Worm (Caenorhabditis elegans) whole organism, L1 larva: ENCODE data around the gene nlp-36.

Experiments
- C04F5.9 ChIP-seq: sonication (generic microtip); optimal IDR thresholded peaks from 2 replicates; lab custom pipeline; 2016; ENCODE audit warnings: missing genetic modification characterization, missing compliant biosample characterization
- C16A3.4 ChIP-seq: fragments of 150-350 bp; optimal IDR thresholded peaks from 2 replicates; lab custom pipeline; 2014; ENCODE audit warnings: missing biosample characterization, missing genetic modification characterization
- C34B4.2 ChIP-seq: sonication (generic microtip); optimal IDR thresholded peaks from 2 replicates; lab custom pipeline; 2017; ENCODE audit warnings: mild to moderate bottlenecking, missing genetic modification characterization, missing compliant biosample characterization
- F16B12.6 ChIP-seq: fragments of 150-350 bp; optimal IDR thresholded peaks from 2 replicates; lab custom pipeline; 2014; ENCODE audit warnings: missing biosample characterization, missing genetic modification characterization
- Y116A8C.19 ChIP-seq: sonication (generic microtip); optimal IDR thresholded peaks from 2 replicates; lab custom pipeline; 2016; ENCODE audit warnings: missing compliant biosample characterization, missing genetic modification characterization, borderline replicate concordance
- alr-1 ChIP-seq: fragments of 200-800 bp; sonication (Bioruptor generic); optimal IDR thresholded peaks from 2 replicates; lab custom pipeline; 2018; ENCODE audit warnings: borderline replicate concordance, mild to moderate bottlenecking, missing genetic modification characterization, missing compliant biosample characterization
- ama-1 ChIP-seq: fragments of 150-350 bp; optimal IDR thresholded peaks from 2 replicates; lab custom pipeline; 2014
- ceh-63 ChIP-seq: fragments of 200-800 bp; sonication (Bioruptor generic); optimal IDR thresholded peaks from 2 replicates; lab custom pipeline; 2018; ENCODE audit warnings: mild to moderate bottlenecking, missing genetic modification characterization, missing compliant biosample characterization
- ceh-82 ChIP-seq, 3 experiments: fragments of 150-350 bp in 1 of 3; sonication (generic microtip) in 2 of 3; optimal IDR thresholded peaks; 2 replicates each; lab custom pipeline; 2014 to 2017; ENCODE audit warnings: missing biosample characterization in 3 of 3, missing genetic modification characterization in 3 of 3
- ceh-88 ChIP-seq: fragments of 200-800 bp; sonication (Bioruptor generic); IDR thresholded peaks from 2 replicates; pipeline ENCODE4 v1.3.6; 2022; ENCODE audit warnings: missing genetic modification characterization, missing compliant biosample characterization
- ceh-90 ChIP-seq: sonication (generic microtip); optimal IDR thresholded peaks from 2 replicates; lab custom pipeline; 2016; ENCODE audit warnings: missing genetic modification characterization, missing compliant biosample characterization
- ces-1 ChIP-seq: fragments of 150-350 bp; optimal IDR thresholded peaks from 2 replicates; lab custom pipeline; 2014; ENCODE audit warnings: missing biosample characterization, missing genetic modification reagents, missing genetic modification characterization
- dsc-1 ChIP-seq: sonication (generic microtip); optimal IDR thresholded peaks from 2 replicates; lab custom pipeline; 2016; ENCODE audit warnings: mild to moderate bottlenecking, missing genetic modification characterization, missing compliant biosample characterization
- egl-13 ChIP-seq: sonication (generic microtip); optimal IDR thresholded peaks from 2 replicates; lab custom pipeline; 2016; ENCODE audit warnings: missing genotype, missing genetic modification reagents, missing genetic modification characterization, missing compliant biosample characterization
- elt-3 ChIP-seq, 6 experiments: fragments of 150-350 bp in 1 of 6; sonication (generic microtip); optimal IDR thresholded peaks; 2 replicates each; lab custom pipeline; 2017 to 2018; ENCODE audit warnings: missing biosample characterization in 6 of 6, missing genetic modification characterization in 6 of 6, inconsistent platforms in 1 of 6
- ets-5 ChIP-seq: fragments of 200-800 bp; sonication (Bioruptor generic); IDR thresholded peaks from 2 replicates; pipeline ENCODE4 v1.3.6; 2022; ENCODE audit warnings: missing genetic modification characterization, missing compliant biosample characterization
- fkh-10 ChIP-seq: sonication (generic microtip); optimal IDR thresholded peaks from 2 replicates; lab custom pipeline; 2017; ENCODE audit warnings: missing biosample characterization, missing genetic modification reagents, missing genetic modification characterization
- fos-1 ChIP-seq: fragments of 150-350 bp; optimal IDR thresholded peaks from 2 replicates; lab custom pipeline; 2014; ENCODE audit warnings: missing biosample characterization, missing genetic modification characterization
- hlh-4 ChIP-seq: sonication (generic microtip); optimal IDR thresholded peaks from 2 replicates; lab custom pipeline; 2016; ENCODE audit warnings: mild to moderate bottlenecking, missing genetic modification characterization, missing compliant biosample characterization
- irx-1 ChIP-seq: sonication (generic microtip); optimal IDR thresholded peaks from 2 replicates; lab custom pipeline; 2016; ENCODE audit warnings: missing genetic modification characterization, missing compliant biosample characterization
- isw-1 ChIP-seq: fragments of 200-800 bp; sonication (Bioruptor generic); IDR thresholded peaks from 2 replicates; pipeline ENCODE4 v1.3.6; 2022; ENCODE audit warnings: missing genetic modification characterization, missing compliant biosample characterization
- jun-1 ChIP-seq: fragments of 150-350 bp; optimal IDR thresholded peaks from 2 replicates; lab custom pipeline; 2014; ENCODE audit warnings: missing biosample characterization, missing genetic modification reagents, missing genetic modification characterization
- lin-13 ChIP-seq: fragments of 150-350 bp; optimal IDR thresholded peaks from 2 replicates; lab custom pipeline; 2014; ENCODE audit warnings: missing biosample characterization, missing genetic modification reagents, missing genetic modification characterization
- lin-14 ChIP-seq: fragments of 200-800 bp; sonication (Bioruptor generic); optimal IDR thresholded peaks from 2 replicates; lab custom pipeline; 2018; ENCODE audit warnings: mild to moderate bottlenecking, missing genetic modification characterization, moderate library complexity, missing compliant biosample characterization
- lin-35 ChIP-seq, 2 experiments: fragments of 150-350 bp; optimal IDR thresholded peaks; 2 replicates each; lab custom pipeline; 2014; ENCODE audit warnings: missing biosample characterization in 2 of 2, missing genetic modification characterization in 2 of 2, missing genetic modification reagents in 2 of 2
- lin-39 ChIP-seq: fragments of 150-350 bp; optimal IDR thresholded peaks from 2 replicates; lab custom pipeline; 2014; ENCODE audit warnings: missing biosample characterization, missing genetic modification reagents, missing genetic modification characterization
- lir-3 ChIP-seq: sonication (generic microtip); optimal IDR thresholded peaks from 2 replicates; lab custom pipeline; 2016; ENCODE audit warnings: mild to moderate bottlenecking, missing genetic modification characterization, moderate library complexity, missing compliant biosample characterization; ENCODE audit not compliant: poor library complexity
- mdl-1 ChIP-seq, 2 experiments: fragments of 150-350 bp; optimal IDR thresholded peaks; 2 replicates each; lab custom pipeline; 2014 to 2017; ENCODE audit warnings: missing biosample characterization in 2 of 2, missing genetic modification characterization in 2 of 2, inconsistent platforms in 1 of 2
- mef-2 ChIP-seq: fragments of 150-350 bp; optimal IDR thresholded peaks from 2 replicates; lab custom pipeline; 2014; ENCODE audit warnings: missing biosample characterization, missing genetic modification characterization
- nhr-11 ChIP-seq: fragments of 150-350 bp; optimal IDR thresholded peaks from 2 replicates; lab custom pipeline; 2014; ENCODE audit warnings: missing biosample characterization, missing genetic modification characterization
- nhr-19 ChIP-seq: fragments of 200-800 bp; sonication (Bioruptor generic); conservative IDR thresholded peaks from 2 replicates; pipeline ENCODE4 v1.3.6; 2022; ENCODE audit warnings: missing genetic modification characterization, missing compliant biosample characterization
- nhr-71 ChIP-seq: sonication (generic microtip); optimal IDR thresholded peaks from 2 replicates; lab custom pipeline; 2016; ENCODE audit warnings: mild to moderate bottlenecking, missing genetic modification characterization, moderate library complexity, missing compliant biosample characterization
- nhr-76 ChIP-seq: sonication (generic microtip); optimal IDR thresholded peaks from 2 replicates; lab custom pipeline; 2017; ENCODE audit warnings: missing biosample characterization, missing genetic modification characterization
- nhr-77 ChIP-seq: fragments of 150-350 bp; optimal IDR thresholded peaks from 2 replicates; lab custom pipeline; 2014; ENCODE audit warnings: missing biosample characterization, missing genetic modification characterization
- nhr-85 ChIP-seq: sonication (generic microtip); peaks from one replicate; lab custom pipeline; 2016; ENCODE audit warnings: missing genetic modification characterization, inconsistent platforms, missing compliant biosample characterization
- pax-3 ChIP-seq: fragments of 200-800 bp; sonication (Bioruptor generic); optimal IDR thresholded peaks from 2 replicates; lab custom pipeline; 2018; ENCODE audit warnings: mild to moderate bottlenecking, missing genetic modification characterization, moderate library complexity, missing compliant biosample characterization
- rnt-1 ChIP-seq: sonication (generic microtip); optimal IDR thresholded peaks from 2 replicates; lab custom pipeline; 2016; ENCODE audit warnings: mild to moderate bottlenecking, missing genetic modification characterization, moderate library complexity, missing compliant biosample characterization
- skn-1 ChIP-seq: fragments of 150-350 bp; optimal IDR thresholded peaks from 2 replicates; lab custom pipeline; 2014; ENCODE audit warnings: missing biosample characterization, missing genetic modification characterization
- snpc-4 ChIP-seq: fragments of 150-350 bp; optimal IDR thresholded peaks from 2 replicates; lab custom pipeline; 2014; ENCODE audit warnings: missing biosample characterization, missing genetic modification characterization
- snu-23 ChIP-seq: sonication (generic microtip); optimal IDR thresholded peaks from 2 replicates; lab custom pipeline; 2016; ENCODE audit warnings: missing genetic modification characterization, missing compliant biosample characterization
- sptf-1 ChIP-seq: fragments of 150-350 bp; optimal IDR thresholded peaks from 2 replicates; lab custom pipeline; 2014; ENCODE audit warnings: missing biosample characterization, missing genetic modification characterization
- sup-37 ChIP-seq: fragments of 200-800 bp; sonication (Bioruptor generic); optimal IDR thresholded peaks from 2 replicates; lab custom pipeline; 2018; ENCODE audit warnings: mild to moderate bottlenecking, missing genetic modification characterization, missing compliant biosample characterization
- tlp-1 ChIP-seq: fragments of 150-350 bp; optimal IDR thresholded peaks from 2 replicates; lab custom pipeline; 2014; ENCODE audit warnings: missing biosample characterization, missing genetic modification characterization
- unc-130 ChIP-seq: fragments of 150-350 bp; optimal IDR thresholded peaks from 2 replicates; lab custom pipeline; 2017; ENCODE audit warnings: missing biosample characterization, missing genetic modification characterization, inconsistent platforms
- unc-30 ChIP-seq: sonication (generic microtip); optimal IDR thresholded peaks from 2 replicates; lab custom pipeline; 2017; ENCODE audit warnings: missing biosample characterization, missing genetic modification characterization
- unc-86 ChIP-seq: sonication (generic microtip); optimal IDR thresholded peaks from 2 replicates; lab custom pipeline; 2016; ENCODE audit warnings: missing genetic modification characterization, missing compliant biosample characterization
- unc-98 ChIP-seq: fragments of 200-800 bp; sonication (Bioruptor generic); IDR thresholded peaks from 2 replicates; pipeline ENCODE4 v1.3.6; 2022; ENCODE audit warnings: missing genetic modification characterization, missing compliant biosample characterization
- vab-15 ChIP-seq: sonication (generic microtip); optimal IDR thresholded peaks from 2 replicates; lab custom pipeline; 2017; ENCODE audit warnings: missing genotype, mild to moderate bottlenecking, missing genetic modification characterization, missing compliant biosample characterization
- xbp-1 ChIP-seq: sonication (generic microtip); optimal IDR thresholded peaks from 2 replicates; lab custom pipeline; 2016; ENCODE audit warnings: missing genetic modification characterization, missing compliant biosample characterization
- zag-1 ChIP-seq: fragments of 150-350 bp; optimal IDR thresholded peaks from 2 replicates; lab custom pipeline; 2014; ENCODE audit warnings: missing biosample characterization, missing genetic modification characterization
- zip-4 ChIP-seq: fragments of 200-800 bp; sonication (Bioruptor generic); optimal IDR thresholded peaks from 2 replicates; lab custom pipeline; 2018; ENCODE audit warnings: mild to moderate bottlenecking, missing genetic modification characterization, moderate library complexity, missing compliant biosample characterization
- ztf-11 ChIP-seq, 2 experiments: sonication (generic microtip); optimal IDR thresholded peaks; 2 replicates each; lab custom pipeline; 2016 to 2017; ENCODE audit warnings: missing genetic modification characterization in 2 of 2, missing biosample characterization in 1 of 2, missing compliant biosample characterization in 1 of 2
- ztf-4 ChIP-seq: fragments of 150-350 bp; optimal IDR thresholded peaks from 2 replicates; lab custom pipeline; 2014; ENCODE audit warnings: missing biosample characterization, missing genetic modification characterization

Gene nlp-36

DNA sequence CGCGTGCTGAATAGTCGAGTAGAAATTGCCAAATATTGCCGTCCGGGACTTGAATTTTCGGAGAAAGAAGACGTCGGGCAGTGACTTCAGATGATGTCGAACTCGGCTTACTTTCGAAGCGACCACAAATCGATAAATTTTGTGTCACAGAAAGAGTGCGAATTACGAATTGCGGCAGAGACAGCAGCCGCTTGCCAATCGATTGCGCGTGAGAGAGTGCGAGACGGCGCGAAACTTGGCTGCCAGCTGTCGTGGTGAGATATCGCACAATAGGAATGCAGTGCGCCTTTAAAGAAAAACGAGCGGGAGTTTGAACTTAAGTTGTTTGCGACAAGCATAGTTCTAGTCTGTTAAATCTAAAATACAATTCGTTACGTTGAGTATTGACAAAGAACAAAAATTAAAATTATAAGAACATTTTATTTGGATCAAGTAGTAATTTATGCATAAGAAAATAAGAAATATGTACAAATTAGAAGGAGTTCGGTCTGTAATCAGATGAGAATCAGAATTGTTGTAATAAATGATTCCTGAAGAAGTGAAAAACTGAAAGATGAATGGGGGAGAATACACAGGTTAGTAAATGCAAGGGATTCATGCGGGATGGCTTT lies 45.0 kb upstream of the nlp-36 start, which contains the start of gene pir-2 (continued):
- TF ChIP-seq sptf-1 (tag; lab: Kevin White, UChicago) (no peak), egl-13 (peak; percentile 67), tlp-1 (tag; lab: Kevin White, UChicago) (no peak), lin-35 (GFP tag; optimal IDR thresholded peaks at IDR 0.05; lab: Kevin White, UChicago) (peak; percentile 97), sup-37 (peak; percentile 21), zag-1 (tag; lab: Kevin White, UChicago) (no peak), ceh-88 (peak; percentile 64; the same call in 1 of the 2 replicates), ces-1 (GFP tag; lab: Kevin White, UChicago) (no peak), C34B4.2 (no peak), lin-13 (peak; percentile 77), C04F5.9 (tag; lab: Kevin White, UChicago) (peak; percentile 33), fkh-10 (GFP tag; lab: Kevin White, UChicago) (peak; percentile 65), skn-1 (tag; lab: Kevin White, UChicago) (peak; percentile 92), unc-30 (tag; lab: Kevin White, UChicago) (no peak), nhr-11 (tag; lab: Kevin White, UChicago) (peak; percentile 25), F16B12.6 (tag; lab: Kevin White, UChicago) (peak; percentile 68), ceh-90 (tag; lab: Kevin White, UChicago) (no peak), lin-39 (tag; lab: Kevin White, UChicago) (peak; percentile 40), lir-3 (tag; lab: Kevin White, UChicago) (peak; percentile 50), vab-15 (tag; lab: Kevin White, UChicago) (no peak), nhr-76 (tag; lab: Kevin White, UChicago) (no peak), elt-3 (tag; optimal IDR thresholded peaks at IDR 0.05; lab: Kevin White, UChicago) (peak in 1 of 6 experiments; percentile 43), xbp-1 (tag; lab: Kevin White, UChicago) (peak; percentile 79), ceh-82 (tag; optimal IDR thresholded peaks at IDR 0.05; lab: Kevin White, UChicago) (peak; percentile 58 to 91 (median 81)), pax-3 (tag; lab: Kevin White, UChicago) (no peak), jun-1 (peak; percentile 84), rnt-1 (tag; lab: Kevin White, UChicago) (peak; percentile 91), snu-23 (GFP tag; lab: Kevin White, UChicago) (peak; percentile 89), mef-2 (peak; percentile 30), unc-130 (peak; percentile 68), nhr-85 (tag; lab: Kevin White, UChicago) (peak; percentile 85), ceh-63 (no peak), isw-1 (GFP tag; lab: Robert Waterston, UW) (peak; percentile 86), dsc-1 (tag; lab: Kevin White, UChicago) (peak; percentile 57), nhr-71 (tag; lab: Kevin White, UChicago) (peak; percentile 91), nhr-77 (tag; lab: Kevin White, UChicago) (peak; percentile 75), fos-1 (peak; percentile 83), mdl-1 (tag; optimal IDR thresholded peaks at IDR 0.05; lab: Kevin White, UChicago) (peak in 1 of 2 experiments; percentile 65), zip-4 (GFP tag; lab: Kevin White, UChicago) (peak; percentile 48), irx-1 (peak; percentile 56), lin-14 (peak; percentile 88), hlh-4 (tag; lab: Kevin White, UChicago) (no peak), C16A3.4 (tag; lab: Kevin White, UChicago) (peak; percentile 84), unc-86 (tag; lab: Kevin White, UChicago) (peak; percentile 85), ets-5 (GFP tag; lab: Robert Waterston, UW) (no peak), snpc-4 (tag; lab: Kevin White, UChicago) (peak; percentile 76), ama-1 (lab: Kevin White, UChicago) (no peak), alr-1 (no peak), unc-98 (no peak; the same call in 1 of the 2 replicates), Y116A8C.19 (tag; lab: Kevin White, UChicago) (no peak), nhr-19 (GFP tag; lab: Robert Waterston, UW) (peak; percentile 85), ztf-4 (tag; lab: Kevin White, UChicago) (peak; percentile 85), ztf-11 (tag; optimal IDR thresholded peaks at IDR 0.05; lab: Kevin White, UChicago) (peak in 1 of 2 experiments; percentile 57)
